Fruit fly (Drosophila melanogaster) whole organism, pupa: Measurements from ENCODE around the gene EMC10.
A peak's percentile ranks its signal among the peaks of the same experiment; 100 is the strongest.

ENCODE experiments used
- CG13204 ChIP-seq: fragments of 200-800 bp; sonication (Bioruptor generic); optimal IDR thresholded peaks from 2 replicates; lab custom pipeline; 2018; ENCODE audit warnings: missing biosample characterization, mild to moderate bottlenecking, missing genetic modification characterization, moderate library complexity
- CG15710 ChIP-seq: fragments of 200-800 bp; sonication (Bioruptor generic); optimal IDR thresholded peaks from 2 replicates; lab custom pipeline; 2018; ENCODE audit warnings: missing biosample characterization, mild to moderate bottlenecking, missing genetic modification characterization, moderate library complexity
- CG32121 ChIP-seq: fragments of 200-800 bp; sonication (Bioruptor generic); IDR thresholded peaks from 2 replicates; pipeline ENCODE4 v1.3.6; 2022; ENCODE audit warnings: missing biosample characterization, missing genetic modification characterization
- CG4496 ChIP-seq: fragments of 200-800 bp; sonication (Bioruptor generic); IDR thresholded peaks from 3 replicates; pipeline ENCODE4 v1.3.6; 2022; ENCODE audit warnings: missing biosample characterization, missing genetic modification characterization
- CG8159 ChIP-seq: fragments of 200-800 bp; sonication (Bioruptor generic); optimal IDR thresholded peaks from 3 replicates; lab custom pipeline; 2018; ENCODE audit warnings: missing biosample characterization, mild to moderate bottlenecking, missing genetic modification characterization, moderate library complexity
- CG9948 ChIP-seq: fragments of 200-800 bp; sonication (Bioruptor generic); optimal IDR thresholded peaks from 2 replicates; lab custom pipeline; 2018; ENCODE audit warnings: missing biosample characterization, mild to moderate bottlenecking, missing genetic modification characterization, moderate library complexity
- D1 ChIP-seq: fragments of 200-800 bp; sonication (Bioruptor generic); optimal IDR thresholded peaks from 2 replicates; lab custom pipeline; 2018; ENCODE audit warnings: missing biosample characterization, mild to moderate bottlenecking, missing genetic modification characterization, moderate library complexity
- EcR ChIP-seq: fragments of 200-800 bp; sonication (Bioruptor generic); optimal IDR thresholded peaks from 3 replicates; lab custom pipeline; 2019; ENCODE audit warnings: missing biosample characterization, missing genetic modification characterization, mild to moderate bottlenecking, moderate library complexity, missing genetic modification reagents
- Ets98B ChIP-seq: fragments of 200-800 bp; sonication (Bioruptor generic); IDR thresholded peaks from 2 replicates; pipeline ENCODE4 v1.3.6; 2022; ENCODE audit warnings: missing biosample characterization, missing genetic modification characterization
- Snoo ChIP-seq: fragments of 200-800 bp; sonication (Bioruptor generic); optimal IDR thresholded peaks from 3 replicates; lab custom pipeline; 2017; ENCODE audit warnings: missing biosample characterization, mild to moderate bottlenecking, missing genetic modification characterization, inconsistent platforms

dm6 chr3L:21594408-21594807 is 20.5 kb downstream of the EMC10 start:
- TF ChIP-seq EcR (GFP tag; lab: Kevin White, UChicago): no peak
- no peak for TF ChIP-seq Ets98B (GFP tag; lab: Robert Waterston, UW)
- no peak for TF ChIP-seq D1 (tag; lab: Kevin White, UChicago)
- TF ChIP-seq CG32121 (GFP tag; lab: Robert Waterston, UW): no peak
- TF ChIP-seq CG8159 (tag; lab: Kevin White, UChicago): peak; percentile 59
- peak; percentile 35 for TF ChIP-seq Snoo (tag; lab: Kevin White, UChicago)
- TF ChIP-seq CG9948 (tag; lab: Kevin White, UChicago): peak; percentile 54
- TF ChIP-seq CG13204 (GFP tag; lab: Kevin White, UChicago): peak; percentile 33
- peak; percentile 65; the same call in 1 of the 3 replicates for TF ChIP-seq CG4496 (GFP tag; lab: Robert Waterston, UW)
- TF ChIP-seq CG15710 (tag; lab: Kevin White, UChicago): peak; percentile 52
